Fruit fly (Drosophila melanogaster): ENCODE data around the gene lectin-33A.

The lectin-33A gene

dm6 chr2L:11051644-11052492 lies 50.0 kb downstream of the lectin-33A start (continued):
- TF ChIP-seq fd85E (GFP tag; optimal IDR thresholded peaks at IDR 0.05) = no peak
- TF ChIP-seq CG6854 (GFP tag; optimal IDR thresholded peaks at IDR 0.05) = no peak
- peak; percentile 23 for TF ChIP-seq CG6792 (GFP tag; optimal IDR thresholded peaks at IDR 0.05)
- TF ChIP-seq fkh (GFP tag; optimal IDR thresholded peaks at IDR 0.05) = no peak
- TF ChIP-seq OdsH (GFP tag; optimal IDR thresholded peaks at IDR 0.05) = peak; percentile 37
- peak; percentile 22 for TF ChIP-seq Smox (GFP tag; optimal IDR thresholded peaks at IDR 0.05)
- TF ChIP-seq Eip75B (GFP tag; optimal IDR thresholded peaks at IDR 0.05) = peak; percentile 45
- no peak for TF ChIP-seq salr (GFP tag; optimal IDR thresholded peaks at IDR 0.05)
- peak; percentile 23 for TF ChIP-seq CG31627 (GFP tag; optimal IDR thresholded peaks at IDR 0.05)
- TF ChIP-seq CG7368 (GFP tag; optimal IDR thresholded peaks at IDR 0.05) = no peak
- TF ChIP-seq Sox14 (GFP tag; optimal IDR thresholded peaks at IDR 0.05) = peak; percentile 22
- TF ChIP-seq CG9139 (GFP tag; optimal IDR thresholded peaks at IDR 0.05) = peak; percentile 24
- TF ChIP-seq CG4318 (GFP tag; optimal IDR thresholded peaks at IDR 0.05) = no peak
- TF ChIP-seq CG34406 (GFP tag; optimal IDR thresholded peaks at IDR 0.05) = peak; percentile 43
- 0 out of 3 replicates have a peak, but pooled peaks have one; percentile 25 for TF ChIP-seq eg (GFP tag; IDR thresholded peaks at IDR 0.05)
- peak; percentile 91 for TF ChIP-seq Eip78C (GFP tag)
- TF ChIP-seq CG3032 (tag; optimal IDR thresholded peaks at IDR 0.05) = peak; percentile 54
- TF ChIP-seq Sox15 (GFP tag; optimal IDR thresholded peaks at IDR 0.05) = peak; percentile 12
- TF ChIP-seq CG3919 (GFP tag; optimal IDR thresholded peaks at IDR 0.05) = peak; percentile 37
- peak; percentile 54 for TF ChIP-seq Met (GFP tag; optimal IDR thresholded peaks at IDR 0.05)
- no peak for TF ChIP-seq Ets21C (GFP tag; optimal IDR thresholded peaks at IDR 0.05)
- TF ChIP-seq CG16779 (tag; optimal IDR thresholded peaks at IDR 0.05) = no peak
- TF ChIP-seq esn (GFP tag; optimal IDR thresholded peaks at IDR 0.05) = peak; percentile 31
- peak; percentile 24 for TF ChIP-seq fd59A (GFP tag; optimal IDR thresholded peaks at IDR 0.05)
- TF ChIP-seq Blimp-1 (GFP tag; optimal IDR thresholded peaks at IDR 0.05) = no peak
- TF ChIP-seq CG8119 (GFP tag; IDR thresholded peaks at IDR 0.05) = no peak
- peak; percentile 34 for TF ChIP-seq CG6808 (GFP tag; optimal IDR thresholded peaks at IDR 0.05)
- TF ChIP-seq achi (GFP tag; optimal IDR thresholded peaks at IDR 0.05) = no peak
- peak; percentile 33 for TF ChIP-seq CG8319 (GFP tag; optimal IDR thresholded peaks at IDR 0.05)
